Worm (Caenorhabditis elegans) whole organism, L2 larva: Measurements from ENCODE around the gene D2045.7.
A peak's percentile ranks its signal among the peaks of the same experiment; 100 is the strongest.

Source experiments
- C34F6.9 ChIP-seq: fragments of 150-350 bp; optimal IDR thresholded peaks from 2 replicates; lab custom pipeline; 2014; ENCODE audit warnings: missing biosample characterization, missing genetic modification characterization
- F13H6.1 ChIP-seq: sonication (generic microtip); optimal IDR thresholded peaks from 2 replicates; lab custom pipeline; 2016; ENCODE audit warnings: missing genetic modification characterization, missing compliant biosample characterization
- R02D3.7 ChIP-seq: fragments of 150-350 bp; optimal IDR thresholded peaks from 2 replicates; lab custom pipeline; 2014; ENCODE audit warnings: missing biosample characterization, missing genetic modification characterization
- Y55F3AM.14 ChIP-seq: fragments of 200-800 bp; sonication (Bioruptor generic); optimal IDR thresholded peaks from 2 replicates; lab custom pipeline; 2018; ENCODE audit warnings: mild to moderate bottlenecking, missing genetic modification characterization, missing compliant biosample characterization
- ZK546.5 ChIP-seq: sonication (generic microtip); optimal IDR thresholded peaks from 2 replicates; lab custom pipeline; 2017; ENCODE audit warnings: missing biosample characterization, missing genetic modification characterization
- alr-1 ChIP-seq: fragments of 150-350 bp; optimal IDR thresholded peaks from 2 replicates; lab custom pipeline; 2014; ENCODE audit warnings: missing biosample characterization, missing genetic modification characterization
- aly-2 ChIP-seq: fragments of 150-350 bp; optimal IDR thresholded peaks from 2 replicates; lab custom pipeline; 2014; ENCODE audit warnings: missing biosample characterization, missing genetic modification characterization
- ama-1 ChIP-seq: fragments of 150-350 bp; optimal IDR thresholded peaks from 2 replicates; lab custom pipeline; 2018; ENCODE audit warnings: inconsistent platforms
- blmp-1 ChIP-seq: sonication (generic microtip); optimal IDR thresholded peaks from 2 replicates; lab custom pipeline; 2017; ENCODE audit warnings: missing genetic modification characterization, mild to moderate bottlenecking, missing compliant biosample characterization, antibody characterized with exemption, moderate library complexity; ENCODE audit not compliant: insufficient read depth
- ceh-16 ChIP-seq: fragments of 150-350 bp; optimal IDR thresholded peaks from 2 replicates; lab custom pipeline; 2014; ENCODE audit warnings: missing biosample characterization, missing genetic modification characterization
- ceh-82 ChIP-seq: fragments of 150-350 bp; optimal IDR thresholded peaks from 2 replicates; lab custom pipeline; 2014; ENCODE audit warnings: missing biosample characterization, missing genetic modification characterization
- crh-2 ChIP-seq: sonication (generic microtip); optimal IDR thresholded peaks from 2 replicates; lab custom pipeline; 2017; ENCODE audit warnings: missing biosample characterization, missing genetic modification characterization
- dmd-4 ChIP-seq: sonication (generic microtip); optimal IDR thresholded peaks from 2 replicates; lab custom pipeline; 2017; ENCODE audit warnings: missing biosample characterization, missing genetic modification characterization
- egl-27 ChIP-seq: sonication (generic microtip); optimal IDR thresholded peaks from 3 replicates; lab custom pipeline; 2017; ENCODE audit warnings: missing biosample characterization, missing genetic modification reagents, missing genetic modification characterization
- elt-1 ChIP-seq: fragments of 150-350 bp; optimal IDR thresholded peaks from 2 replicates; lab custom pipeline; 2014; ENCODE audit warnings: missing biosample characterization, missing genetic modification characterization
- elt-3 ChIP-seq: sonication (generic microtip); optimal IDR thresholded peaks from 2 replicates; lab custom pipeline; 2017; ENCODE audit warnings: missing biosample characterization, missing genetic modification characterization
- fos-1 ChIP-seq: fragments of 150-350 bp; optimal IDR thresholded peaks from 2 replicates; lab custom pipeline; 2014; ENCODE audit warnings: missing biosample characterization, missing genetic modification characterization
- gmeb-1 ChIP-seq: fragments of 150-350 bp; optimal IDR thresholded peaks from 2 replicates; lab custom pipeline; 2014; ENCODE audit warnings: missing biosample characterization, missing genetic modification characterization
- lin-11 ChIP-seq: fragments of 150-350 bp; sonication (generic microtip); optimal IDR thresholded peaks from 2 replicates; lab custom pipeline; 2014; ENCODE audit warnings: missing biosample characterization, missing genetic modification characterization, inconsistent platforms, mixed read lengths
- lin-13 ChIP-seq: fragments of 150-350 bp; optimal IDR thresholded peaks from 2 replicates; lab custom pipeline; 2014; ENCODE audit warnings: missing biosample characterization, missing genetic modification reagents, missing genetic modification characterization
- lin-39 ChIP-seq: fragments of 150-350 bp; optimal IDR thresholded peaks from 2 replicates; lab custom pipeline; 2014; ENCODE audit warnings: missing biosample characterization, missing genetic modification reagents, missing genetic modification characterization
- lsy-2 ChIP-seq, 2 experiments: fragments of 150-350 bp in 1 of 2; sonication (generic microtip) in 1 of 2; optimal IDR thresholded peaks; 2 replicates each; lab custom pipeline; 2014 to 2017; ENCODE audit warnings: missing biosample characterization in 2 of 2, missing genetic modification characterization in 2 of 2
- mab-5 ChIP-seq: fragments of 150-350 bp; optimal IDR thresholded peaks from 2 replicates; lab custom pipeline; 2014; ENCODE audit warnings: missing biosample characterization, missing genetic modification characterization
- mbf-1 ChIP-seq: sonication (generic microtip); optimal IDR thresholded peaks from 2 replicates; lab custom pipeline; 2017; ENCODE audit warnings: missing biosample characterization, missing genetic modification characterization
- mdl-1 ChIP-seq, 2 experiments: fragments of 150-350 bp in 1 of 2; sonication (generic microtip) in 1 of 2; optimal IDR thresholded peaks; 2 replicates each; lab custom pipeline; 2017; ENCODE audit warnings: missing biosample characterization in 2 of 2, missing genetic modification characterization in 2 of 2
- nhr-10 ChIP-seq: sonication (generic microtip); optimal IDR thresholded peaks from 2 replicates; lab custom pipeline; 2017; ENCODE audit warnings: missing biosample characterization, missing genetic modification characterization
- nhr-11 ChIP-seq: fragments of 150-350 bp; optimal IDR thresholded peaks from 2 replicates; lab custom pipeline; 2014; ENCODE audit warnings: missing biosample characterization, missing genetic modification characterization
- nhr-12 ChIP-seq: fragments of 150-350 bp; optimal IDR thresholded peaks from 2 replicates; lab custom pipeline; 2014; ENCODE audit warnings: missing biosample characterization, missing genetic modification characterization
- nhr-129 ChIP-seq: fragments of 150-350 bp; optimal IDR thresholded peaks from 2 replicates; lab custom pipeline; 2014; ENCODE audit warnings: missing biosample characterization, missing genetic modification characterization
- nhr-21 ChIP-seq: fragments of 150-350 bp; optimal IDR thresholded peaks from 2 replicates; lab custom pipeline; 2014; ENCODE audit warnings: missing biosample characterization, missing genetic modification characterization
- nhr-23 ChIP-seq: fragments of 150-350 bp; optimal IDR thresholded peaks from 2 replicates; lab custom pipeline; 2014; ENCODE audit warnings: missing biosample characterization, missing genetic modification reagents, missing genetic modification characterization
- nhr-237 ChIP-seq: fragments of 150-350 bp; optimal IDR thresholded peaks from 2 replicates; lab custom pipeline; 2014; ENCODE audit warnings: missing biosample characterization, missing genetic modification characterization
- nhr-25 ChIP-seq: fragments of 150-350 bp; sonication (generic microtip); optimal IDR thresholded peaks from 3 replicates; lab custom pipeline; 2014; ENCODE audit warnings: missing biosample characterization, missing genetic modification characterization
- nhr-6 ChIP-seq: fragments of 150-350 bp; optimal IDR thresholded peaks from 2 replicates; lab custom pipeline; 2014; ENCODE audit warnings: missing biosample characterization, missing genetic modification characterization
- nhr-77 ChIP-seq: fragments of 150-350 bp; optimal IDR thresholded peaks from 2 replicates; lab custom pipeline; 2014; ENCODE audit warnings: missing biosample characterization, missing genetic modification characterization
- peb-1 ChIP-seq: fragments of 150-350 bp; optimal IDR thresholded peaks from 2 replicates; lab custom pipeline; 2014; ENCODE audit warnings: missing biosample characterization, missing genetic modification characterization
- sem-4 ChIP-seq: fragments of 150-350 bp; optimal IDR thresholded peaks from 2 replicates; lab custom pipeline; 2014; ENCODE audit warnings: missing biosample characterization, missing genetic modification reagents, missing genetic modification characterization
- skn-1 ChIP-seq: sonication (generic microtip); optimal IDR thresholded peaks from 2 replicates; lab custom pipeline; 2017; ENCODE audit warnings: missing biosample characterization, missing genetic modification characterization
- sma-3 ChIP-seq: sonication (generic microtip); optimal IDR thresholded peaks from 2 replicates; lab custom pipeline; 2016; ENCODE audit warnings: missing genetic modification reagents, missing genetic modification characterization, missing compliant biosample characterization
- sma-9 ChIP-seq, 2 experiments: fragments of 150-350 bp in 1 of 2; sonication (generic microtip) in 1 of 2; optimal IDR thresholded peaks; 2 replicates each; lab custom pipeline; 2014 to 2016; ENCODE audit warnings: missing genetic modification characterization in 2 of 2, mild to moderate bottlenecking in 1 of 2, missing biosample characterization in 1 of 2, missing compliant biosample characterization in 1 of 2, missing genetic modification reagents in 1 of 2, moderate library complexity in 1 of 2
- snpc-4 ChIP-seq: fragments of 150-350 bp; optimal IDR thresholded peaks from 2 replicates; lab custom pipeline; 2014; ENCODE audit warnings: missing biosample characterization, missing genetic modification characterization
- unc-39 ChIP-seq: fragments of 150-350 bp; optimal IDR thresholded peaks from 2 replicates; lab custom pipeline; 2014; ENCODE audit warnings: missing biosample characterization, missing genetic modification characterization
- unc-55 ChIP-seq: fragments of 150-350 bp; sonication (generic microtip); optimal IDR thresholded peaks from 3 replicates; lab custom pipeline; 2014; ENCODE audit warnings: missing biosample characterization, missing genetic modification reagents, missing genetic modification characterization
- unc-62 ChIP-seq: fragments of 150-350 bp; optimal IDR thresholded peaks from 2 replicates; lab custom pipeline; 2014; ENCODE audit warnings: missing biosample characterization, missing genetic modification reagents, missing genetic modification characterization
- zag-1 ChIP-seq: fragments of 150-350 bp; optimal IDR thresholded peaks from 2 replicates; lab custom pipeline; 2014; ENCODE audit warnings: missing biosample characterization, missing genetic modification characterization
- ztf-1 ChIP-seq: fragments of 200-800 bp; sonication (Bioruptor generic); conservative IDR thresholded peaks from 2 replicates; pipeline ENCODE4 v1.3.6; 2022; ENCODE audit warnings: missing genetic modification characterization, missing compliant biosample characterization
- ztf-11 ChIP-seq: sonication (generic microtip); optimal IDR thresholded peaks from 2 replicates; lab custom pipeline; 2017; ENCODE audit warnings: missing biosample characterization, missing genetic modification characterization
- ztf-4 ChIP-seq: fragments of 150-350 bp; optimal IDR thresholded peaks from 2 replicates; lab custom pipeline; 2014; ENCODE audit warnings: missing biosample characterization, missing genetic modification characterization

Gene D2045.7

DNA sequence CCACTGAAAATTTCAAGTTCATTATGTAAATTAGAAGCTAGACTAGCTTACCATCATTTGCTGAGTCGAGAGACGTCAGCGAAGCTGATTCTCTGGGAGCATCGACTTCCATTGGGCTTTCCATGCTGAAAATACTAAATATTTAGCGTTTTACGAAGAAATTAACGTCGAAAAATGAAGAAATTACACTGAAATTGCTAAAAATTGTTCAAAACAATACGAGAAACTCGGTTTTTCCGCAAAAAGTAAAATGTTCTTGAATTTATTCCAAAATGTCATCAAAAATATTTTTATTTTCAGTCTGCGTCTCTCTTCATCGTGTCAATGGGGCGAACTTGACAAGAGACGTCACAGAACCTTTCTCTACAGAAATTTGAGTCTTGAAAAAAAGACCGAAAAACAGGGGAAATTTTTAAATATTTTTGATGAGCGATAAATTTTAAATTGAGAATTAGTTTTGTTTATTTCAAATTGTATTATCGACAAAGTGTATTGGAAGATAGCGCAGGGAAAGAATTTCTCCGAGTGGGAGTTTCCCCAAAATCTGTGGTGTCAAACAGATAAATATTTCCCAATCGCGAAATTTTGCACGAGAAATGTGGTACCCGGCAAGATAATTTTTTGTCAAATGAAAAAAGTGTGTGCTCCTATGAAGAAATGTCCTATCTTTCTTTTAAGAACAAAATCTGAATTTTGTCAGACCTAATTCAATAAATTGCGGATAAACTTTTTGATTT, 18.7 kb upstream of the D2045.7 start, which contains the start of gene ecps-1:
TSS of gene ecps-1 (minus strand) at position 125 of the 737 bp plus-strand sequence.
- peak; percentile 84 for TF ChIP-seq gmeb-1
- TF ChIP-seq lin-39 (tag; lab: Kevin White, UChicago), result no peak
- no peak for TF ChIP-seq lin-11
- peak; percentile 41 for TF ChIP-seq nhr-77 (tag; lab: Kevin White, UChicago)
- TF ChIP-seq Y55F3AM.14 (GFP tag; lab: Kevin White, UChicago), result no peak
- TF ChIP-seq ztf-11 (tag; lab: Kevin White, UChicago), result no peak
- TF ChIP-seq elt-3 (tag; lab: Kevin White, UChicago), result no peak
- peak; percentile 95 for TF ChIP-seq skn-1 (tag; lab: Kevin White, UChicago)
- peak; percentile 81 for TF ChIP-seq nhr-129
- TF ChIP-seq mab-5 (tag; lab: Kevin White, UChicago), result peak; percentile 88
- TF ChIP-seq peb-1 (tag; lab: Kevin White, UChicago), result no peak
- peak; percentile 50 for TF ChIP-seq snpc-4 (tag; lab: Kevin White, UChicago)
- TF ChIP-seq lsy-2 (tag; optimal IDR thresholded peaks at IDR 0.05; lab: Kevin White, UChicago), result peak; percentile 70 to 93
- TF ChIP-seq aly-2, result no peak
- TF ChIP-seq ceh-82 (tag; lab: Kevin White, UChicago), result no peak
- TF ChIP-seq sma-3 (GFP tag; lab: Kevin White, UChicago), result peak; percentile 96
- TF ChIP-seq dmd-4 (tag; lab: Kevin White, UChicago), result no peak
- TF ChIP-seq ama-1 (lab: Kevin White, UChicago), result no peak
- no peak for TF ChIP-seq elt-1 (tag; lab: Kevin White, UChicago)
- TF ChIP-seq nhr-25 (tag; lab: Kevin White, UChicago), result no peak
- peak; percentile 24 for TF ChIP-seq blmp-1
- TF ChIP-seq sma-9 (GFP tag; optimal IDR thresholded peaks at IDR 0.05; lab: Kevin White, UChicago), result peak; percentile 90
- no peak for TF ChIP-seq sma-9 (tag; optimal IDR thresholded peaks at IDR 0.05; lab: Kevin White, UChicago)
- peak; percentile 83 for TF ChIP-seq nhr-6 (tag; lab: Kevin White, UChicago)
- TF ChIP-seq nhr-237 (tag; lab: Kevin White, UChicago), result peak; percentile 46
- no peak for TF ChIP-seq ceh-16 (tag; lab: Kevin White, UChicago)
- TF ChIP-seq zag-1 (tag; lab: Kevin White, UChicago), result peak; percentile 48
- TF ChIP-seq C34F6.9 (tag; lab: Kevin White, UChicago), result peak; percentile 97
- no peak for TF ChIP-seq unc-62 (GFP tag; lab: Kevin White, UChicago)
- TF ChIP-seq unc-39 (tag; lab: Kevin White, UChicago), result no peak
- no peak for TF ChIP-seq alr-1 (tag; lab: Kevin White, UChicago)
- no peak for TF ChIP-seq mbf-1
- TF ChIP-seq nhr-23 (tag; lab: Kevin White, UChicago), result no peak
- peak; percentile 81 for TF ChIP-seq nhr-21
- peak; percentile 58 for TF ChIP-seq ZK546.5
- peak; percentile 77 for TF ChIP-seq F13H6.1 (tag; lab: Kevin White, UChicago)
- TF ChIP-seq egl-27 (tag; lab: Kevin White, UChicago), result peak; percentile 57
- peak; percentile 80 for TF ChIP-seq fos-1
- no peak for TF ChIP-seq lin-13 (GFP tag; lab: Kevin White, UChicago)
- peak; percentile 96 for TF ChIP-seq unc-55 (GFP tag; lab: Kevin White, UChicago)
- TF ChIP-seq ztf-4, result no peak
- TF ChIP-seq nhr-10 (tag; lab: Kevin White, UChicago), result no peak
- TF ChIP-seq mdl-1 (tag; optimal IDR thresholded peaks at IDR 0.05; lab: Kevin White, UChicago), result peak; percentile 1 to 4
- peak; percentile 41 for TF ChIP-seq R02D3.7 (tag; lab: Kevin White, UChicago)
- TF ChIP-seq nhr-11, result peak; percentile 11
- no peak for TF ChIP-seq nhr-12 (tag; lab: Kevin White, UChicago)
- peak; percentile 82 for TF ChIP-seq sem-4 (tag; lab: Kevin White, UChicago)
- TF ChIP-seq crh-2 (tag; lab: Kevin White, UChicago), result peak; percentile 95
- no peak for TF ChIP-seq ztf-1 (GFP tag; lab: Robert Waterston, UW)
